Worm (Caenorhabditis elegans) whole organism, young adult: ENCODE results near the gene ada-2.

Experiments used
- D2030.7 ChIP-seq: fragments of 200-800 bp; sonication (Bioruptor generic); IDR thresholded peaks from 2 replicates; pipeline ENCODE4 v1.3.6; 2022; ENCODE audit warnings: missing genetic modification reagents, missing genetic modification characterization, missing compliant biosample characterization
- F49E8.2 ChIP-seq: sonication (generic microtip); optimal IDR thresholded peaks from 3 replicates; lab custom pipeline; 2017; ENCODE audit warnings: missing genetic modification characterization, mild to moderate bottlenecking, missing compliant biosample characterization, antibody characterized with exemption, moderate library complexity; ENCODE audit not compliant: insufficient read depth
- F57C9.4 ChIP-seq: sonication (generic microtip); optimal IDR thresholded peaks from 2 replicates; lab custom pipeline; 2017; ENCODE audit warnings: mild to moderate bottlenecking, missing genetic modification characterization, missing compliant biosample characterization
- K12H6.12 ChIP-seq: fragments of 200-800 bp; sonication (Bioruptor generic); optimal IDR thresholded peaks from 2 replicates; lab custom pipeline; 2018; ENCODE audit warnings: mild to moderate bottlenecking, missing genetic modification characterization, missing compliant biosample characterization
- T07F8.4 ChIP-seq: sonication (generic microtip); optimal IDR thresholded peaks from 2 replicates; lab custom pipeline; 2016; ENCODE audit warnings: mild to moderate bottlenecking, missing genetic modification characterization, moderate library complexity, missing compliant biosample characterization
- Y53G8AR.9 ChIP-seq: fragments of 200-800 bp; sonication (Bioruptor generic); conservative IDR thresholded peaks from 2 replicates; pipeline ENCODE4 v1.3.6; 2022; ENCODE audit warnings: missing genetic modification reagents, missing genetic modification characterization, missing compliant biosample characterization
- Y56A3A.18 ChIP-seq: fragments of 200-800 bp; sonication (Bioruptor generic); IDR thresholded peaks from 2 replicates; pipeline ENCODE4 v1.3.6; 2022; ENCODE audit warnings: missing genetic modification reagents, missing genetic modification characterization, missing compliant biosample characterization
- Y95B8A.8 ChIP-seq: fragments of 200-800 bp; sonication (Bioruptor generic); IDR thresholded peaks from 2 replicates; pipeline ENCODE4 v1.3.6; 2022; ENCODE audit warnings: missing genetic modification reagents, missing genetic modification characterization, missing compliant biosample characterization
- ZK185.1 ChIP-seq: sonication (generic microtip); optimal IDR thresholded peaks from 2 replicates; lab custom pipeline; 2016; ENCODE audit warnings: mild to moderate bottlenecking, missing genetic modification characterization, missing compliant biosample characterization; ENCODE audit not compliant: poor library complexity, severe bottlenecking
- aptf-3 ChIP-seq: fragments of 200-800 bp; sonication (Bioruptor generic); IDR thresholded peaks from 2 replicates; pipeline ENCODE4 v1.3.6; 2022; ENCODE audit warnings: missing genetic modification characterization, missing compliant biosample characterization
- atf-7 ChIP-seq: sonication (generic microtip); optimal IDR thresholded peaks from 2 replicates; lab custom pipeline; 2017; ENCODE audit warnings: mild to moderate bottlenecking, missing genetic modification characterization, missing compliant biosample characterization
- attf-5 ChIP-seq: fragments of 200-800 bp; sonication (Bioruptor generic); optimal IDR thresholded peaks from 2 replicates; lab custom pipeline; 2018; ENCODE audit warnings: mild to moderate bottlenecking, missing genetic modification characterization, missing compliant biosample characterization
- cebp-1 ChIP-seq, 2 experiments: fragments of 200-800 bp in 1 of 2; sonication (Bioruptor generic) in 1 of 2; sonication (generic microtip) in 1 of 2; IDR thresholded peaks in 1 of 2; optimal IDR thresholded peaks in 1 of 2; 2 replicates each; pipeline versions ENCODE4 v1.3.6 to Lab custom; 2017 to 2022; ENCODE audit warnings: missing compliant biosample characterization in 2 of 2, missing genetic modification characterization in 2 of 2, mild to moderate bottlenecking in 1 of 2, missing genetic modification reagents in 1 of 2, moderate library complexity in 1 of 2
- ceh-40 ChIP-seq: fragments of 200-800 bp; sonication (Bioruptor generic); IDR thresholded peaks from 2 replicates; pipeline ENCODE4 v1.3.6; 2022; ENCODE audit warnings: missing genetic modification characterization, missing compliant biosample characterization
- die-1 ChIP-seq: sonication (generic microtip); optimal IDR thresholded peaks from 2 replicates; lab custom pipeline; 2016; ENCODE audit warnings: missing genotype, mild to moderate bottlenecking, missing genetic modification characterization, missing compliant biosample characterization
- dox-1 ChIP-seq: fragments of 200-800 bp; sonication (Bioruptor generic); IDR thresholded peaks from 2 replicates; pipeline ENCODE4 v1.3.6; 2022; ENCODE audit warnings: missing genetic modification reagents, missing genetic modification characterization, missing compliant biosample characterization
- fkh-3 ChIP-seq: sonication (generic microtip); optimal IDR thresholded peaks from 2 replicates; lab custom pipeline; 2016; ENCODE audit warnings: mild to moderate bottlenecking, missing genetic modification characterization, missing compliant biosample characterization
- him-1 ChIP-seq: sonication (generic microtip); optimal IDR thresholded peaks from 2 replicates; lab custom pipeline; 2016; ENCODE audit warnings: missing genotype, missing genetic modification reagents, missing genetic modification characterization, missing compliant biosample characterization
- hmg-1.2 ChIP-seq: fragments of 200-800 bp; sonication (Bioruptor generic); IDR thresholded peaks from 2 replicates; pipeline ENCODE4 v1.3.6; 2022; ENCODE audit warnings: missing genetic modification reagents, missing genetic modification characterization, missing compliant biosample characterization
- hmg-20 ChIP-seq: fragments of 200-800 bp; sonication (Bioruptor generic); IDR thresholded peaks from 2 replicates; pipeline ENCODE4 v1.3.6; 2022; ENCODE audit warnings: missing genetic modification reagents, missing genetic modification characterization, missing compliant biosample characterization
- hrde-1 ChIP-seq: sonication (generic microtip); optimal IDR thresholded peaks from 2 replicates; lab custom pipeline; 2016; ENCODE audit warnings: missing genetic modification characterization, mild to moderate bottlenecking, missing compliant biosample characterization, moderate library complexity, missing genotype, missing genetic modification reagents, borderline replicate concordance
- hsf-1 ChIP-seq: fragments of 200-800 bp; sonication (Bioruptor generic); IDR thresholded peaks from 2 replicates; pipeline ENCODE4 v1.3.6; 2022; ENCODE audit warnings: missing genetic modification reagents, missing genetic modification characterization, missing compliant biosample characterization
- let-526 ChIP-seq: fragments of 200-800 bp; sonication (Bioruptor generic); IDR thresholded peaks from 2 replicates; pipeline ENCODE4 v1.3.6; 2022; ENCODE audit warnings: missing genetic modification reagents, missing genetic modification characterization, missing compliant biosample characterization
- let-607 ChIP-seq, 2 experiments: fragments of 200-800 bp in 1 of 2; sonication (Bioruptor generic) in 1 of 2; sonication (generic microtip) in 1 of 2; optimal IDR thresholded peaks; 2 replicates each; lab custom pipeline; 2016 to 2018; ENCODE audit warnings: mild to moderate bottlenecking in 2 of 2, missing compliant biosample characterization in 2 of 2, missing genetic modification characterization in 2 of 2, moderate library complexity in 2 of 2, missing genotype in 1 of 2
- lsy-27 ChIP-seq: sonication (generic microtip); optimal IDR thresholded peaks from 2 replicates; lab custom pipeline; 2017; ENCODE audit warnings: missing genetic modification characterization, mild to moderate bottlenecking, missing compliant biosample characterization, antibody characterized with exemption, missing genotype, borderline replicate concordance; ENCODE audit not compliant: insufficient read depth
- nfya-1 ChIP-seq: sonication (generic microtip); optimal IDR thresholded peaks from 2 replicates; lab custom pipeline; 2017; ENCODE audit warnings: antibody characterized with exemption, missing compliant biosample characterization, missing genetic modification characterization, borderline replicate concordance; ENCODE audit not compliant: insufficient read depth
- nfya-2 ChIP-seq: fragments of 200-800 bp; sonication (Bioruptor generic); IDR thresholded peaks from 2 replicates; pipeline ENCODE4 v1.3.6; 2022; ENCODE audit warnings: missing genetic modification reagents, missing genetic modification characterization, missing compliant biosample characterization
- nhr-80 ChIP-seq: sonication (generic microtip); optimal IDR thresholded peaks from 2 replicates; lab custom pipeline; 2016; ENCODE audit warnings: missing genetic modification characterization, missing compliant biosample characterization
- rpc-1 ChIP-seq, 2 experiments: fragments of 150-350 bp in 1 of 2; sonication (generic microtip) in 1 of 2; optimal IDR thresholded peaks; 2 replicates each; lab custom pipeline; 2014 to 2018; ENCODE audit warnings: missing biosample characterization in 1 of 2, missing genetic modification characterization in 1 of 2, missing genetic modification reagents in 1 of 2, missing genotype in 1 of 2
- snpc-1.1 ChIP-seq: sonication (generic microtip); optimal IDR thresholded peaks from 2 replicates; lab custom pipeline; 2017; ENCODE audit warnings: missing genetic modification characterization, mild to moderate bottlenecking, missing compliant biosample characterization, antibody characterized with exemption, moderate library complexity, missing genotype, missing genetic modification reagents; ENCODE audit not compliant: insufficient read depth
- somi-1 ChIP-seq: fragments of 200-800 bp; sonication (Bioruptor generic); optimal IDR thresholded peaks from 2 replicates; lab custom pipeline; 2018; ENCODE audit warnings: mild to moderate bottlenecking, missing genetic modification characterization, missing compliant biosample characterization
- sptf-2 ChIP-seq: fragments of 200-800 bp; sonication (Bioruptor generic); optimal IDR thresholded peaks from 2 replicates; lab custom pipeline; 2018; ENCODE audit warnings: mild to moderate bottlenecking, missing genetic modification characterization, missing compliant biosample characterization
- unc-62 ChIP-seq: fragments of 150-350 bp; optimal IDR thresholded peaks from 2 replicates; lab custom pipeline; 2014; ENCODE audit warnings: missing biosample characterization, missing genetic modification reagents, missing genetic modification characterization
- xnd-1 ChIP-seq: sonication (generic microtip); optimal IDR thresholded peaks from 2 replicates; lab custom pipeline; 2016; ENCODE audit warnings: missing genotype, missing genetic modification reagents, missing genetic modification characterization, missing compliant biosample characterization
- zfh-2 ChIP-seq: fragments of 200-800 bp; sonication (Bioruptor generic); conservative IDR thresholded peaks from 2 replicates; pipeline ENCODE4 v1.3.6; 2022; ENCODE audit warnings: missing genetic modification reagents, missing genetic modification characterization, missing compliant biosample characterization
- ztf-22 ChIP-seq: fragments of 200-800 bp; sonication (Bioruptor generic); optimal IDR thresholded peaks from 2 replicates; lab custom pipeline; 2018; ENCODE audit warnings: mild to moderate bottlenecking, missing genetic modification characterization, moderate library complexity, missing compliant biosample characterization
- ztf-26 ChIP-seq: sonication (generic microtip); optimal IDR thresholded peaks from 2 replicates; lab custom pipeline; 2017; ENCODE audit warnings: missing genetic modification characterization, missing compliant biosample characterization

ada-2 gene

DNA sequence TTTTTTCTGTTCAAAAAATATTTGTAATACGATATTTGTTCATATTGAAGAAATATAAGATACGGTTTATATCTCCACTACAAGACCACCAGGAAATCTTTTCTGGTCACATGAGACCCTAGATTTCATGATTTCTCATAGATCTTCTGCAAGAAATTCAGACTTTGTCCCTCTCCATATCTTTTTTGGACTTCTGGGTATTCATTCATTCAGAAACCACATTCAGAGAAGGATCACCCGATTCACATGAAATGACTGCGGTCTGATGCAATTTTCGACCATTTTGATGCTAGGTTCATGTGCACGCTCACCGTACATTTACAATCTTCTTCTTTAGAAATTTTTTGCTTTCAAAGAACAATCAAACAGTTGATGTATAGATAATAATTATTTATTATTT is 27.7 kb downstream of the ada-2 start:
- TF ChIP-seq nfya-2 (no peak), Y53G8AR.9 (GFP tag; lab: Robert Waterston, UW) (no peak)

DNA sequence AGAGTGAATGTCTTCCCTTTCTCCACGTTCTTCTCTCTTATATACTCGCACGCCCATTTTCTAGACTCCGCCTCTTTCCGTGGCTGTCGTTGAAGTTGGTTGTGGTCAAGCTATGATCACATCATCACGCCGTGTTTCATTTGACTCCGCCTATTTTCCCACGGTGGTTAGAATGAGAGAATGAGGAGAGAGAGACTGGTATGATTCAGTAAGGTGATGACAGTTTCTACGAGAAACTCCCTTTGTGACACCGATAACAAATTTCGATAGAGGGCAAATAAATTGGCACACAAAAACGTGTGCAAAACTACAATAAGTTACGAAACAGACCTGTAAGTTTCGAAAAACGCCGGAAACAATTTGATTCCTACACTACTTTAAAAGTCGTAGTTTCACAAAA is 28.5 kb downstream of the ada-2 start:
- no peak for TF ChIP-seq sptf-2 (GFP tag; lab: Kevin White, UChicago)
- TF ChIP-seq Y95B8A.8 (GFP tag; lab: Robert Waterston, UW): no peak
- TF ChIP-seq unc-62 (GFP tag; lab: Kevin White, UChicago): peak; percentile 36
- TF ChIP-seq D2030.7 (GFP tag; lab: Robert Waterston, UW): no peak
- TF ChIP-seq cebp-1 (GFP tag; IDR thresholded peaks at IDR 0.05; lab: Robert Waterston, UW): no peak
- TF ChIP-seq cebp-1 (tag; optimal IDR thresholded peaks at IDR 0.05; lab: Kevin White, UChicago): peak; percentile 38
- TF ChIP-seq nhr-80: peak; percentile 84
- TF ChIP-seq let-526 (GFP tag; lab: Robert Waterston, UW): no peak
- TF ChIP-seq ZK185.1 (tag; lab: Kevin White, UChicago): no peak
- TF ChIP-seq die-1: no peak
- no peak for TF ChIP-seq lsy-27 (tag; lab: Kevin White, UChicago)
- TF ChIP-seq hsf-1 (GFP tag; lab: Robert Waterston, UW): no peak
- TF ChIP-seq, all 124 proteins: peak for 3

DNA sequence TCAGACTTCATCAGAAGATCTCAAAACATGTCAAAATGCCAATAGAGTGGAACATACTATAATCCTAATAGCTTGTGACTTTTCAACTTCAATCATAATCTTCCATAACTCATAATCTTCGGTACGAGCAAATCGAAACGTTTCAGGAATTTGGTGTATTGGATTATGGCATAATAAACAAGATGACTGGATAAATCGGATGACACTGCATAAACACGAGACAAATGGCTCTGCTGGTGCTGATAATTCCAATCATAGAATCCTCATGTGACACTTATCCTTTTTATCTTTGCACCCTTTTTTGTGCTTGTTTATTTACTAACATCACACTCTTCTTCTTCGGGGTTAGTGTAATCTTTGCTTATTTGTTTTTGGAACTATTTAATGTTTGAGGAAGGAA is 31.0 kb downstream of the ada-2 start:
- TF ChIP-seq K12H6.12 (tag; lab: Kevin White, UChicago) (no peak), fkh-3 (tag; lab: Kevin White, UChicago) (no peak), hrde-1 (tag; lab: Kevin White, UChicago) (no peak), let-607 (tag; optimal IDR thresholded peaks at IDR 0.05; lab: Kevin White, UChicago) (no peak), him-1 (tag; lab: Kevin White, UChicago) (no peak), hmg-20 (GFP tag; lab: Robert Waterston, UW) (no peak), zfh-2 (GFP tag; lab: Robert Waterston, UW) (no peak), rpc-1 (optimal IDR thresholded peaks at IDR 0.05; lab: Kevin White, UChicago) (no peak), rpc-1 (tag; optimal IDR thresholded peaks at IDR 0.05; lab: Kevin White, UChicago) (no peak), aptf-3 (GFP tag; lab: Robert Waterston, UW) (no peak)

- no peak for TF ChIP-seq attf-5
- TF ChIP-seq unc-62 (GFP tag; lab: Kevin White, UChicago): peak; percentile 82
- 0 out of 2 replicates have a peak, but pooled peaks have one; percentile 28 for TF ChIP-seq dox-1 (GFP tag; lab: Robert Waterston, UW)
- peak; percentile 57 for TF ChIP-seq nhr-80
- peak; percentile 79 for TF ChIP-seq cebp-1 (GFP tag; IDR thresholded peaks at IDR 0.05; lab: Robert Waterston, UW)
- peak; percentile 80 for TF ChIP-seq cebp-1 (tag; optimal IDR thresholded peaks at IDR 0.05; lab: Kevin White, UChicago)
- no peak for TF ChIP-seq F49E8.2
- peak; percentile 7 for TF ChIP-seq atf-7 (tag; lab: Kevin White, UChicago)
- TF ChIP-seq ztf-22 (GFP tag; lab: Kevin White, UChicago): peak; percentile 44
These were observed 35.1 kb downstream of the ada-2 start for ce11 chrII:7287140-7287539.

DNA sequence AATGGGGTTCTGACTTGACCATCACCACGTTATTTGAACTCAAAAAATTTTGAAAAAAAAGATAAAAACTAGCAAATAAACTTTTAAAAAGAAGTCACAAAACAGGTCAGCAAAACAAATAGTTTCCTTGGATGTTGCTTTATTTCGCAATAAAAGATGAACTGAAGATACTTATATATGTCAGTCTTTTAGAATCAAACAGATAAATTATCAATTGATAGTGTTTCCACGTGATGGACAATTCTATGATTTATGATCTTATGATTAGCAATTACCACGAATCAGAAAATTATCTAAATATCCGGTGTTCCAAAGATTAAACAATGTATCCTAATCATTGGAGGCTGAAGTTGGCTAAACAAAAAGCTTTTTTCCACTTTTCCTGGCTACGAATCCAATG is 35.6 kb downstream of the ada-2 start:
- TF ChIP-seq hrde-1 (tag; lab: Kevin White, UChicago) (no peak), somi-1 (GFP tag; lab: Kevin White, UChicago) (peak; percentile 12), ztf-26 (peak; percentile 4), Y56A3A.18 (no peak), unc-62 (GFP tag; lab: Kevin White, UChicago) (peak; percentile 87), xnd-1 (tag; lab: Kevin White, UChicago) (no peak), ztf-22 (GFP tag; lab: Kevin White, UChicago) (no peak), hmg-1.2 (GFP tag; lab: Robert Waterston, UW) (no peak), snpc-1.1 (tag; lab: Kevin White, UChicago) (no peak), die-1 (no peak), T07F8.4 (no peak), nfya-1 (tag; lab: Kevin White, UChicago) (no peak), him-1 (tag; lab: Kevin White, UChicago) (no peak), ceh-40 (GFP tag; lab: Robert Waterston, UW) (no peak), let-526 (GFP tag; lab: Robert Waterston, UW) (no peak), F57C9.4 (tag; lab: Kevin White, UChicago) (no peak), cebp-1 (GFP tag; IDR thresholded peaks at IDR 0.05; lab: Robert Waterston, UW) (peak; percentile 84), cebp-1 (tag; optimal IDR thresholded peaks at IDR 0.05; lab: Kevin White, UChicago) (peak; percentile 90)
